Worm (Caenorhabditis elegans): ENCODE measurements around the gene srab-8.

Gene srab-8

DNA sequence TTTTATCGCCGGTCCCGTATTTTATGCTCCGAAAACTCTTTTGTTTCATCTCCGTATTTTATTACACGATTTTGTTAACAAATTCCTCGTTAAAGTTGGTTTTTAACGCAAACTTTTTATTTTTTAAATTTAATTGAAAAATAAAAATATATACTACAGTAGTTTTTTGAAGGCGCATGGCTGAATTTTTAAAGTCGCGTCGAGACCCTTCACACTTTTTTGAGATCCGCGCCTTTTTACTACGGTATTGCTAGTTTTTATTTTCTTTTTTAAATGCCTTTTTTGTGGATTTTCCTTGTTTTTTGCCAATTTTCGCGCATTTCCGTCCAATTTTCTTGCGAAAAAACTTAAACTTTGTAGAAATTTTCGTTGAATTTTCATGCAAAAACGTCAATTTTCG is 28.2 kb downstream of the srab-8 start (continued):
- TF ChIP-seq mcd-1 (GFP tag; IDR thresholded peaks at IDR 0.05), result peak; percentile 47; the same call in 1 of the 2 replicates
- TF ChIP-seq ztf-22 (GFP tag; optimal IDR thresholded peaks at IDR 0.05), result no peak
- no peak for TF ChIP-seq Y95B8A.8 (GFP tag; IDR thresholded peaks at IDR 0.05)
- no peak for TF ChIP-seq B0336.3 (GFP tag; IDR thresholded peaks at IDR 0.05)
- peak; percentile 98 for TF ChIP-seq lsl-1 (GFP tag; optimal IDR thresholded peaks at IDR 0.05)
- TF ChIP-seq mes-4 (tag; optimal IDR thresholded peaks at IDR 0.05), result no peak
- no peak for TF ChIP-seq F10E7.11 (tag; optimal IDR thresholded peaks at IDR 0.05)
- no peak for TF ChIP-seq snpc-1.3 (tag; optimal IDR thresholded peaks at IDR 0.05; ENCODE audit: insufficient read depth)
- no peak for TF ChIP-seq hlh-26 (GFP tag; conservative IDR thresholded peaks at IDR 0.05)
- TF ChIP-seq mxl-1 (tag; optimal IDR thresholded peaks at IDR 0.05), result no peak
- no peak for TF ChIP-seq lir-1 (GFP tag; conservative IDR thresholded peaks at IDR 0.05)
- no peak for TF ChIP-seq sea-2 (GFP tag; IDR thresholded peaks at IDR 0.05)
- no peak for TF ChIP-seq ZK185.1 (tag; optimal IDR thresholded peaks at IDR 0.05; ENCODE audit: poor library complexity, severe bottlenecking)
- TF ChIP-seq Y53G8AR.9 (GFP tag; conservative IDR thresholded peaks at IDR 0.05), result no peak
- no peak for TF ChIP-seq F52B5.7 (tag; optimal IDR thresholded peaks at IDR 0.05)
- TF ChIP-seq unc-62 (GFP tag; optimal IDR thresholded peaks at IDR 0.05), result no peak
- no peak for TF ChIP-seq B0019.2 (GFP tag; conservative IDR thresholded peaks at IDR 0.05)
- no peak for TF ChIP-seq gei-17 (GFP tag; optimal IDR thresholded peaks at IDR 0.05)
- TF ChIP-seq lin-26 (GFP tag; IDR thresholded peaks at IDR 0.05), result no peak
- TF ChIP-seq unc-130 (GFP tag; optimal IDR thresholded peaks at IDR 0.05), result no peak
- no peak for TF ChIP-seq aptf-2 (GFP tag; conservative IDR thresholded peaks at IDR 0.05)
- TF ChIP-seq F49E8.2 (tag; optimal IDR thresholded peaks at IDR 0.05; ENCODE audit: insufficient read depth), result no peak
- no peak for TF ChIP-seq nfya-2 (GFP tag; IDR thresholded peaks at IDR 0.05)
- 0 out of 2 replicates have a peak, but pooled peaks have one; percentile 12 for TF ChIP-seq hmg-1.2 (GFP tag; IDR thresholded peaks at IDR 0.05)
- no peak for TF ChIP-seq atf-7 (tag; optimal IDR thresholded peaks at IDR 0.05)
- no peak for TF ChIP-seq F55B11.4 (tag; optimal IDR thresholded peaks at IDR 0.05; ENCODE audit: borderline replicate concordance, insufficient read depth)
- TF ChIP-seq lin-40 (tag; optimal IDR thresholded peaks at IDR 0.05), result no peak
- no peak for TF ChIP-seq Y67H2A.10 (GFP tag; conservative IDR thresholded peaks at IDR 0.05)
- no peak for TF ChIP-seq rpc-1 (optimal IDR thresholded peaks at IDR 0.05)
- TF ChIP-seq rpc-1 (tag; optimal IDR thresholded peaks at IDR 0.05), result no peak
- no peak for TF ChIP-seq B0035.1 (tag; optimal IDR thresholded peaks at IDR 0.05)
- no peak for TF ChIP-seq ceh-79 (tag; optimal IDR thresholded peaks at IDR 0.05)
- no peak for TF ChIP-seq rcor-1 (GFP tag; IDR thresholded peaks at IDR 0.05)
- no peak for TF ChIP-seq mel-28 (tag; optimal IDR thresholded peaks at IDR 0.05; ENCODE audit: borderline replicate concordance)
- TF ChIP-seq nfyb-1 (GFP tag; IDR thresholded peaks at IDR 0.05), result no peak
- TF ChIP-seq lag-1 (GFP tag; IDR thresholded peaks at IDR 0.05), result no peak
- TF ChIP-seq pbrm-1 (GFP tag; IDR thresholded peaks at IDR 0.05), result peak; percentile 48; the same call in 1 of the 2 replicates
- peak; percentile 52 for TF ChIP-seq lin-54 (GFP tag; optimal IDR thresholded peaks at IDR 0.05)
- no peak for TF ChIP-seq Y79H2A.3 (GFP tag; conservative IDR thresholded peaks at IDR 0.05)
- TF ChIP-seq nhr-120 (GFP tag; IDR thresholded peaks at IDR 0.05), result no peak
- peak in 1 of 3 experiments; percentile 33 for TF ChIP-seq lin-35 (GFP tag; optimal IDR thresholded peaks at IDR 0.05)
- TF ChIP-seq F37B4.10 (GFP tag; IDR thresholded peaks at IDR 0.05), result no peak
- TF ChIP-seq ztf-25 (GFP tag; IDR thresholded peaks at IDR 0.05), result no peak
- no peak for TF ChIP-seq nhr-80 (tag; optimal IDR thresholded peaks at IDR 0.05)
- TF ChIP-seq nfya-1 (tag; optimal IDR thresholded peaks at IDR 0.05; ENCODE audit: borderline replicate concordance, insufficient read depth), result no peak
- no peak for TF ChIP-seq K11D2.4 (GFP tag; IDR thresholded peaks at IDR 0.05)
- TF ChIP-seq dox-1 (GFP tag; IDR thresholded peaks at IDR 0.05), result peak; percentile 48; the same call in 1 of the 2 replicates
- TF ChIP-seq madf-10 (tag; optimal IDR thresholded peaks at IDR 0.05), result no peak
- no peak for TF ChIP-seq egl-44 (GFP tag; IDR thresholded peaks at IDR 0.05)
